Fruit fly (Drosophila melanogaster) whole organism, embryonic: Measurements from ENCODE around the gene corto.
A peak's percentile ranks its signal among the peaks of the same experiment; 100 is the strongest.

ENCODE experiments used
- Atf-2 ChIP-seq: fragments of 200-800 bp; sonication (Bioruptor generic); optimal IDR thresholded peaks from 2 replicates; lab custom pipeline; 2016; ENCODE audit warnings: missing biosample characterization, missing genetic modification characterization
- CG10274 ChIP-seq: fragments of 200-800 bp; sonication (Bioruptor generic); optimal IDR thresholded peaks from 3 replicates; lab custom pipeline; 2017; ENCODE audit warnings: missing biosample characterization, mild to moderate bottlenecking, missing genetic modification characterization
- CG12744 ChIP-seq: fragments of 200-800 bp; sonication (Bioruptor generic); optimal IDR thresholded peaks from 2 replicates; lab custom pipeline; 2016; ENCODE audit warnings: missing biosample characterization, missing genetic modification characterization
- CG13287 ChIP-seq: fragments of 200-800 bp; sonication (Bioruptor generic); IDR thresholded peaks from 2 replicates; pipeline ENCODE4 v1.3.6; 2022; ENCODE audit warnings: missing biosample characterization, missing genetic modification characterization; ENCODE audit not compliant: partially characterized antibody
- CG14667 ChIP-seq: fragments of 200-800 bp; sonication (Bioruptor generic); IDR thresholded peaks from 2 replicates; pipeline ENCODE4 v1.3.6; 2022; ENCODE audit warnings: missing biosample characterization, missing genetic modification characterization
- CG14860 ChIP-seq: fragments of 200-800 bp; sonication (Bioruptor generic); IDR thresholded peaks from 3 replicates; pipeline ENCODE4 v1.3.6; 2022; ENCODE audit warnings: missing biosample characterization, missing genetic modification characterization; ENCODE audit not compliant: partially characterized antibody
- CG17186 ChIP-seq: fragments of 200-800 bp; sonication (Bioruptor generic); optimal IDR thresholded peaks from 3 replicates; lab custom pipeline; 2017; ENCODE audit warnings: missing biosample characterization, missing genetic modification reagents, missing genetic modification characterization
- CG18764 ChIP-seq: fragments of 200-800 bp; sonication (Bioruptor generic); optimal IDR thresholded peaks from 3 replicates; lab custom pipeline; 2016; ENCODE audit warnings: missing biosample characterization, missing genetic modification characterization
- CG2875 ChIP-seq: fragments of 200-800 bp; sonication (Bioruptor generic); optimal IDR thresholded peaks from 2 replicates; lab custom pipeline; 2017; ENCODE audit warnings: missing biosample characterization, mild to moderate bottlenecking, missing genetic modification characterization, missing genetic modification reagents
- CG30431 ChIP-seq: fragments of 200-800 bp; sonication (Bioruptor generic); optimal IDR thresholded peaks from 2 replicates; lab custom pipeline; 2017; ENCODE audit warnings: missing biosample characterization, missing genetic modification characterization
- CG32772 ChIP-seq: fragments of 200-800 bp; sonication (Bioruptor generic); IDR thresholded peaks from 2 replicates; pipeline ENCODE4 v1.3.6; 2022; ENCODE audit warnings: missing biosample characterization, missing genetic modification characterization
- CG3407 ChIP-seq: fragments of 200-800 bp; sonication (Bioruptor generic); optimal IDR thresholded peaks from 2 replicates; lab custom pipeline; 2018; ENCODE audit warnings: missing biosample characterization, mild to moderate bottlenecking, missing genetic modification characterization
- CG6654 ChIP-seq: fragments of 200-800 bp; sonication (Bioruptor generic); optimal IDR thresholded peaks from 2 replicates; lab custom pipeline; 2017; ENCODE audit warnings: missing biosample characterization, mild to moderate bottlenecking, missing genetic modification characterization
- CG6813 ChIP-seq: fragments of 200-800 bp; sonication (Bioruptor generic); optimal IDR thresholded peaks from 2 replicates; lab custom pipeline; 2017; ENCODE audit warnings: missing biosample characterization, missing genetic modification characterization, mild to moderate bottlenecking, moderate library complexity, missing genetic modification reagents
- CG7372 ChIP-seq: fragments of 200-800 bp; sonication (Bioruptor generic); IDR thresholded peaks from 2 replicates; pipeline ENCODE4 v1.3.6; 2022; ENCODE audit warnings: missing biosample characterization, missing genetic modification characterization
- CG7745 ChIP-seq: fragments of 200-800 bp; sonication (Bioruptor generic); optimal IDR thresholded peaks from 2 replicates; lab custom pipeline; 2018; ENCODE audit warnings: missing biosample characterization, mild to moderate bottlenecking, missing genetic modification characterization, moderate library complexity
- CG8290 ChIP-seq, 3 experiments: fragments of 200-800 bp; sonication (Bioruptor generic); optimal IDR thresholded peaks; 2 replicates each; lab custom pipeline; 2016 to 2019; ENCODE audit warnings: missing biosample characterization in 3 of 3, missing genetic modification characterization in 3 of 3, mild to moderate bottlenecking in 2 of 3, moderate library complexity in 1 of 3
- CTCF ChIP-seq: fragments of 200-800 bp; sonication (Bioruptor generic); optimal IDR thresholded peaks from 2 replicates; lab custom pipeline; 2017; ENCODE audit warnings: missing biosample characterization, mild to moderate bottlenecking, missing genetic modification characterization, moderate library complexity
- CoRest ChIP-seq: fragments of 200-800 bp; sonication (Bioruptor generic); optimal IDR thresholded peaks from 3 replicates; lab custom pipeline; 2018; ENCODE audit warnings: missing biosample characterization, mild to moderate bottlenecking, missing genetic modification characterization, moderate library complexity
- D ChIP-seq, 2 experiments: fragments of 200-800 bp in 1 of 2; fragments of >200 bp in 1 of 2; sonication (Bioruptor generic) in 1 of 2; optimal IDR thresholded peaks; 2 replicates in 1 of 2; 3 replicates in 1 of 2; lab custom pipeline; 2017; ENCODE audit warnings: mild to moderate bottlenecking in 1 of 2, missing biosample characterization in 1 of 2, missing genetic modification characterization in 1 of 2, missing genetic modification reagents in 1 of 2
- Dfd ChIP-seq, 2 experiments: fragments of >200 bp; optimal IDR thresholded peaks; 2 replicates each; lab custom pipeline; 2017; ENCODE audit warnings: missing biosample characterization in 2 of 2, missing genetic modification characterization in 2 of 2
- ERR ChIP-seq: fragments of 200-800 bp; sonication (Bioruptor generic); optimal IDR thresholded peaks from 2 replicates; lab custom pipeline; 2016; ENCODE audit warnings: missing biosample characterization, missing genetic modification characterization
- Gug ChIP-seq: fragments of 200-800 bp; sonication (Bioruptor generic); IDR thresholded peaks from 4 replicates; pipeline ENCODE4 v1.3.6; 2022; ENCODE audit warnings: missing biosample characterization, missing genetic modification characterization
- Jarid2 ChIP-seq: fragments of 200-800 bp; sonication (Bioruptor generic); optimal IDR thresholded peaks from 3 replicates; lab custom pipeline; 2017; ENCODE audit warnings: mild to moderate bottlenecking, missing biosample characterization, missing genetic modification reagents, missing genetic modification characterization
- Med ChIP-seq: fragments of 200-800 bp; sonication (Bioruptor generic); peaks from one replicate; lab custom pipeline; 2016; ENCODE audit warnings: missing biosample characterization, missing genetic modification characterization, mild to moderate bottlenecking, inconsistent platforms, moderate library complexity
- NFAT ChIP-seq: fragments of 200-800 bp; sonication (Bioruptor generic); IDR thresholded peaks from 2 replicates; pipeline ENCODE4 v1.3.6; 2022; ENCODE audit warnings: missing biosample characterization, missing genetic modification characterization
- Ravus ChIP-seq: fragments of 200-800 bp; sonication (Bioruptor generic); IDR thresholded peaks from 2 replicates; pipeline ENCODE4 v1.3.6; 2022; ENCODE audit warnings: missing biosample characterization, missing genetic modification characterization
- Sry-δ ChIP-seq: fragments of 200-800 bp; sonication (Bioruptor generic); optimal IDR thresholded peaks from 2 replicates; lab custom pipeline; 2016; ENCODE audit warnings: missing biosample characterization, missing genetic modification characterization
- Usf ChIP-seq: fragments of 200-800 bp; sonication (Bioruptor generic); optimal IDR thresholded peaks from 2 replicates; lab custom pipeline; 2017; ENCODE audit warnings: missing genotype, missing biosample characterization, missing genetic modification characterization
- amos ChIP-seq: fragments of 200-800 bp; sonication (Bioruptor generic); IDR thresholded peaks from 2 replicates; pipeline ENCODE4 v1.3.6; 2022; ENCODE audit warnings: missing biosample characterization, missing genetic modification characterization; ENCODE audit not compliant: partially characterized antibody
- ash1 ChIP-seq: fragments of 200-800 bp; sonication (Bioruptor generic); optimal IDR thresholded peaks from 2 replicates; lab custom pipeline; 2018; ENCODE audit warnings: missing biosample characterization, mild to moderate bottlenecking, missing genetic modification characterization
- chinmo ChIP-seq: fragments of 200-800 bp; sonication (Bioruptor generic); IDR thresholded peaks from 4 replicates; pipeline ENCODE4 v1.3.6; 2022; ENCODE audit warnings: missing biosample characterization, missing genetic modification characterization; ENCODE audit not compliant: partially characterized antibody
- dysf ChIP-seq: fragments of 200-800 bp; sonication (Bioruptor generic); IDR thresholded peaks from 3 replicates; pipeline ENCODE4 v1.3.6; 2022; ENCODE audit warnings: missing biosample characterization, missing genetic modification characterization
- en ChIP-seq: fragments of 200-800 bp; sonication (Bioruptor generic); optimal IDR thresholded peaks from 2 replicates; lab custom pipeline; 2016; ENCODE audit warnings: missing biosample characterization, missing genetic modification characterization
- fu2 ChIP-seq: fragments of 200-800 bp; sonication (Bioruptor generic); optimal IDR thresholded peaks from 2 replicates; lab custom pipeline; 2016; ENCODE audit warnings: missing biosample characterization, missing genetic modification characterization
- gsb-n ChIP-seq: fragments of 200-800 bp; sonication (Bioruptor generic); optimal IDR thresholded peaks from 3 replicates; lab custom pipeline; 2018; ENCODE audit warnings: missing biosample characterization, mild to moderate bottlenecking, missing genetic modification characterization
- kni ChIP-seq: fragments of 200-800 bp; sonication (Bioruptor generic); optimal IDR thresholded peaks from 3 replicates; lab custom pipeline; 2017; ENCODE audit warnings: mild to moderate bottlenecking, missing biosample characterization, missing genetic modification reagents, missing genetic modification characterization
- lola ChIP-seq, 3 experiments: fragments of >200 bp in 2 of 3; fragments of 200-800 bp in 1 of 3; sonication (Bioruptor generic) in 1 of 3; optimal IDR thresholded peaks; 2 replicates each; lab custom pipeline; 2017 to 2019; ENCODE audit warnings: missing biosample characterization in 3 of 3, missing genetic modification characterization in 3 of 3, mild to moderate bottlenecking in 1 of 3, moderate library complexity in 1 of 3
- nerfin-1 ChIP-seq: fragments of 200-800 bp; sonication (Bioruptor generic); optimal IDR thresholded peaks from 3 replicates; lab custom pipeline; 2019; ENCODE audit warnings: missing biosample characterization, mild to moderate bottlenecking, missing genetic modification characterization, moderate library complexity
- oc ChIP-seq: fragments of 200-800 bp; sonication (Bioruptor generic); optimal IDR thresholded peaks from 2 replicates; lab custom pipeline; 2018; ENCODE audit warnings: missing biosample characterization, mild to moderate bottlenecking, missing genetic modification characterization, moderate library complexity
- prd ChIP-seq, 3 experiments: fragments of >200 bp in 2 of 3; fragments of 200-800 bp in 1 of 3; sonication (Bioruptor generic) in 1 of 3; optimal IDR thresholded peaks in 2 of 3; IDR thresholded peaks in 1 of 3; 2 replicates in 2 of 3; 3 replicates in 1 of 3; pipeline versions ENCODE4 v1.3.6 to Lab custom; 2017 to 2022; ENCODE audit warnings: missing biosample characterization in 1 of 3, missing genetic modification characterization in 1 of 3
- ranshi ChIP-seq: fragments of 200-800 bp; sonication (Bioruptor generic); IDR thresholded peaks from 2 replicates; pipeline ENCODE4 v1.3.6; 2022; ENCODE audit warnings: missing biosample characterization, missing genetic modification characterization
- row ChIP-seq: fragments of 200-800 bp; sonication (Bioruptor generic); IDR thresholded peaks from 3 replicates; pipeline ENCODE4 v1.3.6; 2022; ENCODE audit warnings: missing biosample characterization, missing genetic modification characterization
- sqz ChIP-seq: fragments of 200-800 bp; sonication (Bioruptor generic); optimal IDR thresholded peaks from 3 replicates; lab custom pipeline; 2018; ENCODE audit warnings: missing biosample characterization, mild to moderate bottlenecking, missing genetic modification characterization
- tll ChIP-seq, 2 experiments: fragments of 200-800 bp in 1 of 2; fragments of >200 bp in 1 of 2; sonication (Bioruptor generic) in 1 of 2; optimal IDR thresholded peaks; 2 replicates each; lab custom pipeline; 2017 to 2019; ENCODE audit warnings: missing biosample characterization in 2 of 2, missing genetic modification characterization in 2 of 2, mild to moderate bottlenecking in 1 of 2, moderate library complexity in 1 of 2
- unc-4 ChIP-seq: fragments of 200-800 bp; sonication (Bioruptor generic); IDR thresholded peaks from 2 replicates; pipeline ENCODE4 v1.3.6; 2022; ENCODE audit warnings: missing biosample characterization, missing genetic modification characterization; ENCODE audit not compliant: partially characterized antibody
- usp ChIP-seq: fragments of >200 bp; optimal IDR thresholded peaks from 2 replicates; lab custom pipeline; 2017; ENCODE audit warnings: missing biosample characterization, missing genetic modification characterization
- zen2 ChIP-seq: fragments of 200-800 bp; sonication (Bioruptor generic); IDR thresholded peaks from 3 replicates; pipeline ENCODE4 v1.3.6; 2022; ENCODE audit warnings: missing biosample characterization, missing genetic modification characterization; ENCODE audit not compliant: partially characterized antibody

The corto gene

dm6 chr3R:5108034-5108433, 21.2 kb upstream of the corto start (continued):
- TF ChIP-seq Jarid2, result peak; percentile 76
- TF ChIP-seq chinmo (GFP tag; lab: Robert Waterston, UW), result no peak
- TF ChIP-seq zen2, result no peak
- TF ChIP-seq CG17186 (GFP tag; lab: Kevin White, UChicago), result peak; percentile 83
- peak; percentile 36 for TF ChIP-seq fu2 (GFP tag; lab: Kevin White, UChicago)
- TF ChIP-seq unc-4 (GFP tag; lab: Robert Waterston, UW), result no peak
- TF ChIP-seq row, result no peak
- TF ChIP-seq lola (GFP tag; optimal IDR thresholded peaks at IDR 0.05; lab: Kevin White, UChicago), result peak in 1 of 3 experiments; percentile 86
- TF ChIP-seq ranshi (GFP tag; lab: Robert Waterston, UW), result peak; percentile 69
- peak; percentile 94 for TF ChIP-seq kni (GFP tag; lab: Kevin White, UChicago)
- no peak for TF ChIP-seq Dfd (GFP tag; optimal IDR thresholded peaks at IDR 0.05; lab: Kevin White, UChicago)
- no peak for TF ChIP-seq CG13287 (GFP tag; lab: Robert Waterston, UW)
- TF ChIP-seq CG6654 (GFP tag; lab: Kevin White, UChicago), result peak; percentile 57
- peak; percentile 82 for TF ChIP-seq Atf-2 (GFP tag; lab: Kevin White, UChicago)
- TF ChIP-seq ash1 (GFP tag; lab: Kevin White, UChicago), result peak; percentile 72
- TF ChIP-seq CG3407 (GFP tag; lab: Kevin White, UChicago), result peak; percentile 94
- peak; percentile 74 for TF ChIP-seq sqz (GFP tag; lab: Kevin White, UChicago)
- TF ChIP-seq CG7372 (GFP tag; lab: Robert Waterston, UW), result 0 out of 2 replicates have a peak, but pooled peaks have one; percentile 22
- TF ChIP-seq CG7745 (tag; lab: Kevin White, UChicago), result peak; percentile 96
- TF ChIP-seq CG18764, result peak; percentile 87
- peak; percentile 91 for TF ChIP-seq CoRest (tag; lab: Kevin White, UChicago)
- peak; percentile 91 for TF ChIP-seq gsb-n (tag; lab: Kevin White, UChicago)
- peak; percentile 68; the same call in 2 of the 3 replicates for TF ChIP-seq dysf (GFP tag; lab: Robert Waterston, UW)
- peak; percentile 55 for TF ChIP-seq CTCF (GFP tag; lab: Kevin White, UChicago)
- TF ChIP-seq usp (GFP tag; lab: Kevin White, UChicago), result no peak
- peak in 1 of 2 experiments; percentile 78 for TF ChIP-seq tll (GFP tag; optimal IDR thresholded peaks at IDR 0.05; lab: Kevin White, UChicago)
- TF ChIP-seq ERR (GFP tag; lab: Kevin White, UChicago), result peak; percentile 65
- TF ChIP-seq CG6813 (GFP tag; lab: Kevin White, UChicago), result peak; percentile 97
- TF ChIP-seq Med, result peak; percentile 98
- peak; percentile 81 for TF ChIP-seq en
- TF ChIP-seq D (optimal IDR thresholded peaks at IDR 0.05; lab: Kevin White, UChicago), result no peak
- TF ChIP-seq D (GFP tag; optimal IDR thresholded peaks at IDR 0.05; lab: Kevin White, UChicago), result peak; percentile 91
- no peak for TF ChIP-seq CG32772
- peak; percentile 34 for TF ChIP-seq Usf
- TF ChIP-seq CG14860 (GFP tag; lab: Robert Waterston, UW), result no peak
- peak; percentile 86 for TF ChIP-seq nerfin-1
- peak; percentile 87 for TF ChIP-seq CG8290 (GFP tag; optimal IDR thresholded peaks at IDR 0.05; lab: Kevin White, UChicago)
- TF ChIP-seq CG8290 (tag; optimal IDR thresholded peaks at IDR 0.05; lab: Kevin White, UChicago), result peak; percentile 94
- TF ChIP-seq CG30431 (GFP tag; lab: Kevin White, UChicago), result peak; percentile 59
- no peak for TF ChIP-seq Gug (GFP tag; lab: Robert Waterston, UW)
- no peak for TF ChIP-seq Ravus (GFP tag; lab: Robert Waterston, UW)
- peak; percentile 88 for TF ChIP-seq oc
- TF ChIP-seq Sry-δ (GFP tag; lab: Kevin White, UChicago), result peak; percentile 47
- TF ChIP-seq NFAT (GFP tag; lab: Robert Waterston, UW), result peak; percentile 71
- no peak for TF ChIP-seq prd (optimal IDR thresholded peaks at IDR 0.05; lab: Kevin White, UChicago)
- TF ChIP-seq prd (GFP tag; IDR thresholded peaks at IDR 0.05; lab: Robert Waterston, UW), result peak; percentile 9; the same call in 1 of the 3 replicates
- TF ChIP-seq CG10274 (GFP tag; lab: Kevin White, UChicago), result peak; percentile 73
- TF ChIP-seq amos, result no peak
- TF ChIP-seq CG14667 (GFP tag; lab: Robert Waterston, UW), result no peak
- TF ChIP-seq CG12744 (GFP tag; lab: Kevin White, UChicago), result peak; percentile 89
- TF ChIP-seq CG2875 (GFP tag; lab: Kevin White, UChicago), result peak; percentile 93
